Worm (Caenorhabditis elegans): ENCODE data around the gene mlc-6.

DNA sequence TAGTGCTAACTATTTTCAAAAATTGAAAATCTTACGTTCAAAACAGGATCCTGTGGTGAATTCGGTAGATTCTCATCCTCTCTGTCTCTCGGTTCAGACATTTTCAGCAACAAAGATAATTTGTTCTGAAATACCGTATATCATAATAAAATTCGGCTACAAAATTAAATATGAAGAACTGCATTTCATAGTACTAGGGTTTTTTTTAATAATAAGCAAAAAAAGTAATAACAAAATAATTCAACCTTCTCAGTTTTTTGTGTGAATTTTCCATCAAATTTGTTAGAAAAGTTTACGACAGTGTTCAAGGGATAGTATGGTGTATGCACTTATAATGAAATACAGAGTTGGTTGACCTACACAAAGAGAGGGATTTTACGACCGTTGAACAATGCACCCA lies 23.3 kb downstream of the mlc-6 start, which contains the start of gene K06G5.3:
- TF ChIP-seq nhr-84 (tag; optimal IDR thresholded peaks at IDR 0.05) (no peak), unc-62 (GFP tag; optimal IDR thresholded peaks at IDR 0.05) (no peak), jun-1 (tag; optimal IDR thresholded peaks at IDR 0.05) (no peak), nhr-237 (tag; optimal IDR thresholded peaks at IDR 0.05) (no peak), zag-1 (tag; optimal IDR thresholded peaks at IDR 0.05) (no peak)
